Fruit fly (Drosophila melanogaster) whole organism, embryonic: Measurements from ENCODE around the gene CG14657.
A peak's percentile ranks its signal among the peaks of the same experiment; 100 is the strongest.

Experiments
- CG11723 ChIP-seq: fragments of 200-800 bp; sonication (Bioruptor generic); optimal IDR thresholded peaks from 2 replicates; lab custom pipeline; 2017; ENCODE audit warnings: missing biosample characterization, mild to moderate bottlenecking, missing genetic modification characterization
- CG1233 ChIP-seq: fragments of 200-800 bp; sonication (Bioruptor generic); optimal IDR thresholded peaks from 4 replicates; lab custom pipeline; 2018; ENCODE audit warnings: missing biosample characterization, mild to moderate bottlenecking, missing genetic modification characterization
- CG12744 ChIP-seq: fragments of 200-800 bp; sonication (Bioruptor generic); optimal IDR thresholded peaks from 2 replicates; lab custom pipeline; 2016; ENCODE audit warnings: missing biosample characterization, missing genetic modification characterization
- CG14965 ChIP-seq: fragments of 200-800 bp; sonication (Bioruptor generic); optimal IDR thresholded peaks from 2 replicates; lab custom pipeline; 2016; ENCODE audit warnings: missing biosample characterization, missing genetic modification characterization, borderline replicate concordance
- CG17359 ChIP-seq: fragments of 200-800 bp; sonication (Bioruptor generic); optimal IDR thresholded peaks from 3 replicates; lab custom pipeline; 2018; ENCODE audit warnings: missing biosample characterization, mild to moderate bottlenecking, missing genetic modification characterization, moderate library complexity
- CG17568 ChIP-seq: fragments of 200-800 bp; sonication (Bioruptor generic); optimal IDR thresholded peaks from 2 replicates; lab custom pipeline; 2018; ENCODE audit warnings: missing biosample characterization, mild to moderate bottlenecking, missing genetic modification characterization, moderate library complexity
- CG17829 ChIP-seq: fragments of 200-800 bp; optimal IDR thresholded peaks from 2 replicates; lab custom pipeline; 2019; ENCODE audit warnings: missing biosample characterization, mild to moderate bottlenecking, missing genetic modification characterization, moderate library complexity
- CG30020 ChIP-seq: fragments of 200-800 bp; optimal IDR thresholded peaks from 2 replicates; lab custom pipeline; 2019; ENCODE audit warnings: missing biosample characterization, mild to moderate bottlenecking, missing genetic modification characterization, moderate library complexity
- CG30403 ChIP-seq: fragments of 200-800 bp; sonication (Bioruptor generic); optimal IDR thresholded peaks from 3 replicates; lab custom pipeline; 2016; ENCODE audit warnings: missing biosample characterization, missing genetic modification characterization
- CG3281 ChIP-seq: fragments of 200-800 bp; sonication (Bioruptor generic); optimal IDR thresholded peaks from 3 replicates; lab custom pipeline; 2017; ENCODE audit warnings: missing biosample characterization, mild to moderate bottlenecking, missing genetic modification characterization
- CG33557 ChIP-seq: fragments of 200-800 bp; sonication (Bioruptor generic); optimal IDR thresholded peaks from 2 replicates; lab custom pipeline; 2019; ENCODE audit warnings: missing biosample characterization, mild to moderate bottlenecking, missing genetic modification characterization, moderate library complexity
- CG5953 ChIP-seq: fragments of 200-800 bp; sonication (Bioruptor generic); IDR thresholded peaks from 2 replicates; pipeline ENCODE4 v1.3.6; 2022; ENCODE audit warnings: missing biosample characterization, missing genetic modification characterization
- CG6854 ChIP-seq: fragments of 200-800 bp; sonication (Bioruptor generic); optimal IDR thresholded peaks from 3 replicates; lab custom pipeline; 2017; ENCODE audit warnings: missing biosample characterization, mild to moderate bottlenecking, missing genetic modification characterization
- CG7987 ChIP-seq: fragments of 200-800 bp; sonication (Bioruptor generic); optimal IDR thresholded peaks from 2 replicates; lab custom pipeline; 2018; ENCODE audit warnings: missing biosample characterization, mild to moderate bottlenecking, missing genetic modification characterization, moderate library complexity
- CG8478 ChIP-seq: fragments of >200 bp; optimal IDR thresholded peaks from 2 replicates; lab custom pipeline; 2018
- D19B ChIP-seq: fragments of 200-800 bp; sonication (Bioruptor generic); optimal IDR thresholded peaks from 2 replicates; lab custom pipeline; 2017; ENCODE audit warnings: missing biosample characterization, mild to moderate bottlenecking, missing genetic modification characterization
- Deaf1 ChIP-seq: fragments of 200-800 bp; optimal IDR thresholded peaks from 3 replicates; lab custom pipeline; 2019; ENCODE audit warnings: missing biosample characterization, mild to moderate bottlenecking, missing genetic modification characterization, moderate library complexity
- Dip2 ChIP-seq: fragments of 200-800 bp; sonication (Bioruptor generic); IDR thresholded peaks from 2 replicates; pipeline ENCODE4 v1.3.6; 2022; ENCODE audit warnings: missing biosample characterization, missing genetic modification characterization
- Dp ChIP-seq: fragments of 200-800 bp; sonication (Bioruptor generic); optimal IDR thresholded peaks from 2 replicates; lab custom pipeline; 2018; ENCODE audit warnings: missing biosample characterization, mild to moderate bottlenecking, missing genetic modification characterization, moderate library complexity
- HLHmδ ChIP-seq: fragments of 200-800 bp; sonication (Bioruptor generic); optimal IDR thresholded peaks from 2 replicates; lab custom pipeline; 2018; ENCODE audit warnings: missing biosample characterization, mild to moderate bottlenecking, missing genetic modification characterization, moderate library complexity
- Hr78 ChIP-seq, 2 experiments: fragments of 200-800 bp in 1 of 2; fragments of >200 bp in 1 of 2; sonication (Bioruptor generic) in 1 of 2; optimal IDR thresholded peaks; 2 replicates each; lab custom pipeline; 2017 to 2019; ENCODE audit warnings: missing biosample characterization in 2 of 2, missing genetic modification characterization in 2 of 2, mild to moderate bottlenecking in 1 of 2, moderate library complexity in 1 of 2
- MESR4 ChIP-seq: fragments of 200-800 bp; sonication (Bioruptor generic); optimal IDR thresholded peaks from 2 replicates; lab custom pipeline; 2018; ENCODE audit warnings: missing biosample characterization, mild to moderate bottlenecking, missing genetic modification characterization, moderate library complexity
- Meics ChIP-seq: fragments of 200-800 bp; sonication (Bioruptor generic); optimal IDR thresholded peaks from 2 replicates; lab custom pipeline; 2017; ENCODE audit warnings: missing biosample characterization, mild to moderate bottlenecking, missing genetic modification characterization
- Mes4 ChIP-seq: fragments of 200-800 bp; sonication (Bioruptor generic); optimal IDR thresholded peaks from 2 replicates; lab custom pipeline; 2016; ENCODE audit warnings: missing biosample characterization, missing genetic modification characterization
- Optix ChIP-seq: fragments of 200-800 bp; sonication (Bioruptor generic); IDR thresholded peaks from 3 replicates; pipeline ENCODE4 v1.3.6; 2022; ENCODE audit warnings: missing biosample characterization, missing genetic modification characterization
- Sox100B ChIP-seq: fragments of 200-800 bp; sonication (Bioruptor generic); optimal IDR thresholded peaks from 3 replicates; lab custom pipeline; 2018; ENCODE audit warnings: missing biosample characterization, mild to moderate bottlenecking, missing genetic modification characterization
- Sry-δ ChIP-seq: fragments of 200-800 bp; sonication (Bioruptor generic); optimal IDR thresholded peaks from 2 replicates; lab custom pipeline; 2016; ENCODE audit warnings: missing biosample characterization, missing genetic modification characterization
- Tbp ChIP-seq: fragments of >200 bp; optimal IDR thresholded peaks from 2 replicates; lab custom pipeline; 2018; ENCODE audit warnings: missing biosample characterization, missing genetic modification characterization
- Trl ChIP-seq, 3 experiments: fragments of >200 bp in 2 of 3; fragments of 200-800 bp in 1 of 3; sonication (Bioruptor generic) in 1 of 3; optimal IDR thresholded peaks; 2 replicates in 1 of 3; 3 replicates in 2 of 3; lab custom pipeline; 2016 to 2017; ENCODE audit warnings: missing biosample characterization in 1 of 3, missing genetic modification characterization in 1 of 3
- ac ChIP-seq: fragments of 200-800 bp; sonication (Bioruptor generic); optimal IDR thresholded peaks from 3 replicates; lab custom pipeline; 2017; ENCODE audit warnings: missing biosample characterization, mild to moderate bottlenecking, missing genetic modification characterization
- amos ChIP-seq: fragments of 200-800 bp; sonication (Bioruptor generic); IDR thresholded peaks from 2 replicates; pipeline ENCODE4 v1.3.6; 2022; ENCODE audit warnings: missing biosample characterization, missing genetic modification characterization; ENCODE audit not compliant: partially characterized antibody
- cg ChIP-seq: fragments of 200-800 bp; sonication (Bioruptor generic); optimal IDR thresholded peaks from 3 replicates; lab custom pipeline; 2019; ENCODE audit warnings: missing biosample characterization, mild to moderate bottlenecking, missing genetic modification characterization, moderate library complexity
- chn ChIP-seq: fragments of 200-800 bp; sonication (Bioruptor generic); optimal IDR thresholded peaks from 2 replicates; lab custom pipeline; 2016; ENCODE audit warnings: missing biosample characterization, missing genetic modification characterization
- crc ChIP-seq: fragments of 200-800 bp; sonication (Bioruptor generic); optimal IDR thresholded peaks from 2 replicates; lab custom pipeline; 2016; ENCODE audit warnings: missing biosample characterization, missing genetic modification characterization
- en ChIP-seq: fragments of 200-800 bp; sonication (Bioruptor generic); optimal IDR thresholded peaks from 2 replicates; lab custom pipeline; 2016; ENCODE audit warnings: missing biosample characterization, missing genetic modification characterization
- esg ChIP-seq: fragments of 200-800 bp; sonication (Bioruptor generic); conservative IDR thresholded peaks from 2 replicates; pipeline ENCODE4 v1.3.6; 2022; ENCODE audit warnings: missing biosample characterization, missing genetic modification characterization
- eve ChIP-seq, 2 experiments: fragments of >200 bp; optimal IDR thresholded peaks; 2 replicates each; lab custom pipeline; 2017; ENCODE audit warnings: missing biosample characterization in 2 of 2, missing genetic modification characterization in 2 of 2
- insv ChIP-seq, 2 experiments: fragments of 200-800 bp; sonication (Bioruptor generic); optimal IDR thresholded peaks; 3 replicates each; lab custom pipeline; 2016 to 2018; ENCODE audit warnings: missing biosample characterization in 2 of 2, missing genetic modification characterization in 2 of 2
- kah ChIP-seq: fragments of 200-800 bp; sonication (Bioruptor generic); optimal IDR thresholded peaks from 2 replicates; lab custom pipeline; 2018; ENCODE audit warnings: missing biosample characterization, mild to moderate bottlenecking, missing genetic modification characterization
- peb ChIP-seq: fragments of 200-800 bp; sonication (Bioruptor generic); IDR thresholded peaks from 2 replicates; pipeline ENCODE4 v1.3.6; 2022; ENCODE audit warnings: missing biosample characterization, missing genetic modification characterization
- pfk ChIP-seq: fragments of 200-800 bp; sonication (Bioruptor generic); optimal IDR thresholded peaks from 2 replicates; lab custom pipeline; 2018; ENCODE audit warnings: missing biosample characterization, mild to moderate bottlenecking, missing genetic modification characterization, moderate library complexity
- ranshi ChIP-seq: fragments of 200-800 bp; sonication (Bioruptor generic); IDR thresholded peaks from 2 replicates; pipeline ENCODE4 v1.3.6; 2022; ENCODE audit warnings: missing biosample characterization, missing genetic modification characterization
- row ChIP-seq: fragments of 200-800 bp; sonication (Bioruptor generic); IDR thresholded peaks from 3 replicates; pipeline ENCODE4 v1.3.6; 2022; ENCODE audit warnings: missing biosample characterization, missing genetic modification characterization
- salm ChIP-seq: fragments of 200-800 bp; sonication (Bioruptor generic); optimal IDR thresholded peaks from 2 replicates; lab custom pipeline; 2018; ENCODE audit warnings: missing biosample characterization, mild to moderate bottlenecking, missing genetic modification characterization
- sc ChIP-seq, 3 experiments: fragments of >200 bp in 2 of 3; fragments of 200-800 bp in 1 of 3; sonication (Bioruptor generic) in 1 of 3; optimal IDR thresholded peaks; 2 replicates in 2 of 3; 3 replicates in 1 of 3; lab custom pipeline; 2017; ENCODE audit warnings: mild to moderate bottlenecking in 1 of 3, missing biosample characterization in 1 of 3, missing genetic modification characterization in 1 of 3, missing genetic modification reagents in 1 of 3
- sna ChIP-seq: fragments of 200-800 bp; sonication (Bioruptor generic); IDR thresholded peaks from 2 replicates; pipeline ENCODE4 v1.3.6; 2022; ENCODE audit warnings: missing biosample characterization, missing genetic modification characterization; ENCODE audit not compliant: partially characterized antibody
- tna ChIP-seq: fragments of 200-800 bp; sonication (Bioruptor generic); IDR thresholded peaks from 2 replicates; pipeline ENCODE4 v1.3.6; 2022; ENCODE audit warnings: missing biosample characterization, missing genetic modification characterization; ENCODE audit not compliant: partially characterized antibody
- trh ChIP-seq: fragments of 200-800 bp; sonication (Bioruptor generic); optimal IDR thresholded peaks from 2 replicates; lab custom pipeline; 2016; ENCODE audit warnings: missing biosample characterization, missing genetic modification characterization
- vnd ChIP-seq: fragments of 200-800 bp; sonication (Bioruptor generic); IDR thresholded peaks from 3 replicates; pipeline ENCODE4 v1.3.6; 2022; ENCODE audit warnings: missing biosample characterization, missing genetic modification characterization; ENCODE audit not compliant: partially characterized antibody

The CG14657 gene

DNA sequence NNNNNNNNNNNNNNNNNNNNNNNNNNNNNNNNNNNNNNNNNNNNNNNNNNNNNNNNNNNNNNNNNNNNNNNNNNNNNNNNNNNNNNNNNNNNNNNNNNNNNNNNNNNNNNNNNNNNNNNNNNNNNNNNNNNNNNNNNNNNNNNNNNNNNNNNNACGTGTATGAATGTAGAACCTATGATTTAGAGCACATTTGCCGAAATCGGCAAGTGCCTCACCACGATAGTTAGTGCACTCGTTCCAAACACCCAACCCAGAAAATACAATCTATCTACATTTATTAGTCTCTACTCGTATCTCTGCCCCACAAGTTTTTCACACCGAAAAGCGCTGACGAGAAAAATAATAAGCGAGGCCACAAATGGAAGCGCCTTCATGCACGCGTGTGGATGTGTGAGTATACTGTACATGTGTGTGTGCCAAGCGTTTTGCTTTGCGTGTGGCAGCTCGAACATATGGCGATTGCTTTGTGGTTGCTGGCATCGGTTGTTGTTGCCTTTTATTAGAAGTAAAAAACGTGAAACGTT, 17.0 kb downstream of the CG14657 start (continued):
- TF ChIP-seq Meics (GFP tag; lab: Kevin White, UChicago) (no peak), trh (GFP tag; lab: Kevin White, UChicago) (no peak), CG17359 (tag; lab: Kevin White, UChicago) (no peak), Mes4 (no peak), row (peak; percentile 65), crc (GFP tag; lab: Kevin White, UChicago) (no peak), CG17568 (GFP tag; lab: Kevin White, UChicago) (no peak), ac (GFP tag; lab: Kevin White, UChicago) (no peak), CG12744 (GFP tag; lab: Kevin White, UChicago) (no peak), Deaf1 (tag; lab: Kevin White, UChicago) (no peak), pfk (GFP tag; lab: Kevin White, UChicago) (no peak), Trl (optimal IDR thresholded peaks at IDR 0.05; lab: Kevin White, UChicago) (no peak), Trl (GFP tag; optimal IDR thresholded peaks at IDR 0.05; lab: Kevin White, UChicago) (no peak), CG11723 (no peak), Dip2 (GFP tag; lab: Robert Waterston, UW) (no peak), ranshi (GFP tag; lab: Robert Waterston, UW) (no peak), kah (no peak), CG8478 (lab: Kevin White, UChicago) (no peak), sna (GFP tag; lab: Robert Waterston, UW) (no peak; the same call in 1 of the 2 replicates), Hr78 (GFP tag; optimal IDR thresholded peaks at IDR 0.05; lab: Kevin White, UChicago) (no peak), Tbp (GFP tag; lab: Kevin White, UChicago) (no peak), Dp (GFP tag; lab: Kevin White, UChicago) (no peak), salm (tag; lab: Kevin White, UChicago) (no peak), CG30020 (tag; lab: Kevin White, UChicago) (no peak), vnd (GFP tag; lab: Robert Waterston, UW) (0 out of 3 replicates have a peak, but pooled peaks have one; percentile 8), peb (GFP tag; lab: Robert Waterston, UW) (0 out of 2 replicates have a peak, but pooled peaks have one; percentile 5), en (GFP tag; lab: Kevin White, UChicago) (no peak), esg (GFP tag; lab: Robert Waterston, UW) (no peak; the same call in 1 of the 2 replicates), CG7987 (GFP tag; lab: Kevin White, UChicago) (no peak), HLHmδ (GFP tag; lab: Kevin White, UChicago) (no peak), CG1233 (GFP tag; lab: Kevin White, UChicago) (peak; percentile 16), tna (GFP tag; lab: Robert Waterston, UW) (no peak), CG17829 (tag; lab: Kevin White, UChicago) (no peak), D19B (GFP tag; lab: Kevin White, UChicago) (no peak), CG14965 (GFP tag; lab: Kevin White, UChicago) (no peak), Sox100B (GFP tag; lab: Kevin White, UChicago) (no peak), cg (GFP tag; lab: Kevin White, UChicago) (peak; percentile 86), insv (GFP tag; optimal IDR thresholded peaks at IDR 0.05; lab: Kevin White, UChicago) (no peak), CG30403 (peak; percentile 21), amos (GFP tag; lab: Robert Waterston, UW) (0 out of 2 replicates have a peak, but pooled peaks have one; percentile 12), eve (GFP tag; optimal IDR thresholded peaks at IDR 0.05; lab: Kevin White, UChicago) (no peak), CG6854 (GFP tag; lab: Kevin White, UChicago) (no peak), CG33557 (no peak), CG3281 (GFP tag; lab: Kevin White, UChicago) (no peak), sc (optimal IDR thresholded peaks at IDR 0.05; lab: Kevin White, UChicago) (no peak), sc (GFP tag; optimal IDR thresholded peaks at IDR 0.05; lab: Kevin White, UChicago) (no peak), CG5953 (GFP tag; lab: Robert Waterston, UW) (no peak), Sry-δ (GFP tag; lab: Kevin White, UChicago) (no peak), chn (GFP tag; lab: Kevin White, UChicago) (no peak), Optix (GFP tag; lab: Robert Waterston, UW) (no peak), MESR4 (GFP tag; lab: Kevin White, UChicago) (no peak)
